Fruit fly (Drosophila melanogaster) whole organism, adult: ENCODE data around the gene CG13654.

Experiments used
- CG11617 ChIP-seq: fragments of 200-800 bp; sonication (Bioruptor generic); optimal IDR thresholded peaks from 2 replicates; lab custom pipeline; 2017; ENCODE audit warnings: mild to moderate bottlenecking, missing biosample characterization, missing genetic modification reagents, missing genetic modification characterization
- CG12768 ChIP-seq: fragments of 200-800 bp; sonication (Bioruptor generic); optimal IDR thresholded peaks from 2 replicates; lab custom pipeline; 2017; ENCODE audit warnings: missing biosample characterization, missing genetic modification characterization, mild to moderate bottlenecking, moderate library complexity, missing genetic modification reagents
- CG14711 ChIP-seq: fragments of 200-800 bp; sonication (Bioruptor generic); optimal IDR thresholded peaks from 2 replicates; lab custom pipeline; 2018; ENCODE audit warnings: missing biosample characterization, mild to moderate bottlenecking, missing genetic modification characterization, moderate library complexity
- CG1620 ChIP-seq: fragments of 200-800 bp; sonication (Bioruptor generic); optimal IDR thresholded peaks from 2 replicates; lab custom pipeline; 2016; ENCODE audit warnings: missing biosample characterization, missing genetic modification characterization
- CG33017 ChIP-seq: fragments of 200-800 bp; sonication (Bioruptor generic); optimal IDR thresholded peaks from 2 replicates; lab custom pipeline; 2018; ENCODE audit warnings: missing biosample characterization, mild to moderate bottlenecking, missing genetic modification characterization, moderate library complexity
- CG5204 ChIP-seq: fragments of 200-800 bp; sonication (Bioruptor generic); optimal IDR thresholded peaks from 2 replicates; lab custom pipeline; 2016; ENCODE audit warnings: missing biosample characterization, missing genetic modification characterization
- CG7045 ChIP-seq: fragments of 200-800 bp; sonication (Bioruptor generic); optimal IDR thresholded peaks from 2 replicates; lab custom pipeline; 2017; ENCODE audit warnings: missing biosample characterization, mild to moderate bottlenecking, missing genetic modification characterization
- CG7101 ChIP-seq: fragments of 200-800 bp; sonication (Bioruptor generic); optimal IDR thresholded peaks from 2 replicates; lab custom pipeline; 2018; ENCODE audit warnings: missing biosample characterization, mild to moderate bottlenecking, missing genetic modification characterization, moderate library complexity
- Clk ChIP-seq: fragments of 200-800 bp; sonication (Bioruptor generic); optimal IDR thresholded peaks from 2 replicates; lab custom pipeline; 2017; ENCODE audit warnings: missing biosample characterization, missing genetic modification characterization
- Crg-1 ChIP-seq: fragments of 200-800 bp; sonication (Bioruptor generic); optimal IDR thresholded peaks from 2 replicates; lab custom pipeline; 2016; ENCODE audit warnings: missing biosample characterization, missing genetic modification characterization
- Hr96 ChIP-seq: fragments of 200-800 bp; sonication (Bioruptor generic); optimal IDR thresholded peaks from 2 replicates; lab custom pipeline; 2016; ENCODE audit warnings: missing biosample characterization, missing genetic modification characterization
- Mnt ChIP-seq: fragments of 200-800 bp; sonication (Bioruptor generic); optimal IDR thresholded peaks from 2 replicates; lab custom pipeline; 2016; ENCODE audit warnings: missing biosample characterization, mild to moderate bottlenecking, missing genetic modification characterization
- bab1 ChIP-seq: fragments of 200-800 bp; sonication (Bioruptor generic); optimal IDR thresholded peaks from 3 replicates; lab custom pipeline; 2019; ENCODE audit warnings: missing biosample characterization, mild to moderate bottlenecking, missing genetic modification characterization, moderate library complexity
- cic ChIP-seq: fragments of 200-800 bp; sonication (Bioruptor generic); optimal IDR thresholded peaks from 2 replicates; lab custom pipeline; 2017; ENCODE audit warnings: missing biosample characterization, mild to moderate bottlenecking, missing genetic modification characterization, moderate library complexity
- cnc ChIP-seq, 2 experiments: fragments of >200 bp; optimal IDR thresholded peaks; 2 replicates each; lab custom pipeline; 2017
- kay ChIP-seq: fragments of 200-800 bp; sonication (Bioruptor generic); peaks from one replicate; lab custom pipeline; 2016; ENCODE audit warnings: missing biosample characterization, missing genetic modification characterization, borderline replicate concordance
- ovo ChIP-seq: fragments of 200-800 bp; sonication (Bioruptor generic); optimal IDR thresholded peaks from 2 replicates; lab custom pipeline; 2016; ENCODE audit warnings: missing biosample characterization, missing genetic modification characterization
- pad ChIP-seq: fragments of 200-800 bp; sonication (Bioruptor generic); optimal IDR thresholded peaks from 3 replicates; lab custom pipeline; 2017; ENCODE audit warnings: missing biosample characterization, missing genetic modification characterization, mild to moderate bottlenecking, moderate library complexity, missing genetic modification reagents
- tj ChIP-seq: fragments of 200-800 bp; sonication (Bioruptor generic); optimal IDR thresholded peaks from 3 replicates; lab custom pipeline; 2017; ENCODE audit warnings: missing biosample characterization, mild to moderate bottlenecking, missing genetic modification characterization, moderate library complexity
- toe ChIP-seq: fragments of 200-800 bp; sonication (Bioruptor generic); optimal IDR thresholded peaks from 2 replicates; lab custom pipeline; 2016; ENCODE audit warnings: missing biosample characterization, missing genetic modification characterization

The CG13654 gene

dm6 chr3R:25172353-25172752 lies 27.3 kb upstream of the CG13654 start:
- no peak for TF ChIP-seq CG1620
- TF ChIP-seq bab1 (GFP tag; lab: Kevin White, UChicago): no peak
- TF ChIP-seq Mnt (GFP tag; lab: Kevin White, UChicago): no peak
- no peak for TF ChIP-seq CG33017 (tag; lab: Kevin White, UChicago)
- no peak for TF ChIP-seq CG5204 (GFP tag; lab: Kevin White, UChicago)
- TF ChIP-seq CG12768: no peak
- no peak for TF ChIP-seq CG14711 (tag; lab: Kevin White, UChicago)
- no peak for TF ChIP-seq cic (GFP tag; lab: Kevin White, UChicago)
- TF ChIP-seq cnc (optimal IDR thresholded peaks at IDR 0.05; lab: Kevin White, UChicago): no peak
- no peak for TF ChIP-seq tj
- no peak for TF ChIP-seq pad (GFP tag; lab: Kevin White, UChicago)
- no peak for TF ChIP-seq kay (GFP tag; lab: Kevin White, UChicago)
- no peak for TF ChIP-seq Clk (GFP tag; lab: Kevin White, UChicago)
- TF ChIP-seq Crg-1: no peak

DNA sequence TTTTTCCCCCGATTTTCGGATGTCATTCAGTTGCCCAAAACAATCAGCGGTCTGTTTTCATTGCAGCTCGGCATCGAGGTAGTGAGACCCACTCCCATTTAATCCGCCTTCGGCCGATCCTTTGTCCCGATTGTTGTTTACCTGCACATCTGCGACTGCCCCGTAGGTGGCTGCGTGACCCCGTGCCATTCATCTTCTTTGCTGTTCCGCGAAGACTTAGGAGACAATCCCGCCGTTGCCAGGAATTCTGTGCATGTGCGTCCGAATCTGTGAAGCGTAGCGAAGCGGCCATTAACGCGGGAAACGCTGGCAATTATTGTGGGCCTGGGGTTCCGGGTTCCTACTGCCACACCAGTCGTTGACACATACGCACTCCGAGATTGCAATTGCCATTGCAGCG lies 26.6 kb upstream of the CG13654 start:
- TF ChIP-seq bab1 (GFP tag; lab: Kevin White, UChicago) (no peak), CG12768 (no peak), Crg-1 (no peak)

DNA sequence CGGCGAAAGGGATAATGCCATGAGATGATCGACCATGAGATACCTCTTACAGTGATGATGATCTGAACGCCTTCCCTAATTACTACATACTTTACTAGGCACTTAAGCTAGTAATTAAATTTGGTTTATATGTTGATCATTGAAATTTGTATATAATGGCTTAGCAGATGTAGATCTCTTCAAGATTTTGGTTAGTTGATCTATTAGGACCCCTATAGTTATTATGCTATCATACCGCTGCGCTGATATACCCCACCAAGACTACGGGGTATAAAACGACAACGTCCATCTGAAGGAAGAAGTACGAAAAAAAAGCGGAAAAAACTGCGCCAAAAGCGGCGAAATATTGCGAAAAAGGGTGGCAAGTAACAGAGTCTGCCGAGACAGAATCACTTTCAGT lies 25.4 kb upstream of the CG13654 start:
- TF ChIP-seq cnc (optimal IDR thresholded peaks at IDR 0.05; lab: Kevin White, UChicago) (no peak), Mnt (GFP tag; lab: Kevin White, UChicago) (no peak), CG7045 (no peak), pad (GFP tag; lab: Kevin White, UChicago) (no peak), Clk (GFP tag; lab: Kevin White, UChicago) (no peak), cic (GFP tag; lab: Kevin White, UChicago) (no peak), ovo (GFP tag; lab: Kevin White, UChicago) (no peak)

dm6 chr3R:25176517-25176916 lies 23.1 kb upstream of the CG13654 start:
- TF ChIP-seq CG12768 (no peak), Hr96 (no peak), pad (GFP tag; lab: Kevin White, UChicago) (no peak), cic (GFP tag; lab: Kevin White, UChicago) (no peak), ovo (GFP tag; lab: Kevin White, UChicago) (no peak), toe (GFP tag; lab: Kevin White, UChicago) (no peak), CG5204 (GFP tag; lab: Kevin White, UChicago) (no peak), kay (GFP tag; lab: Kevin White, UChicago) (no peak), tj (no peak), CG33017 (tag; lab: Kevin White, UChicago) (no peak), CG7101 (tag; lab: Kevin White, UChicago) (no peak), CG11617 (GFP tag; lab: Kevin White, UChicago) (no peak), bab1 (GFP tag; lab: Kevin White, UChicago) (no peak), CG14711 (tag; lab: Kevin White, UChicago) (no peak)

- TF ChIP-seq CG1620 (no peak), CG7045 (no peak), bab1 (GFP tag; lab: Kevin White, UChicago) (no peak), Clk (GFP tag; lab: Kevin White, UChicago) (no peak), Mnt (GFP tag; lab: Kevin White, UChicago) (no peak), CG12768 (no peak), toe (GFP tag; lab: Kevin White, UChicago) (no peak), CG33017 (tag; lab: Kevin White, UChicago) (no peak), Crg-1 (no peak), CG14711 (tag; lab: Kevin White, UChicago) (no peak), CG11617 (GFP tag; lab: Kevin White, UChicago) (no peak), CG5204 (GFP tag; lab: Kevin White, UChicago) (no peak), Hr96 (no peak), tj (no peak), ovo (GFP tag; lab: Kevin White, UChicago) (no peak), pad (GFP tag; lab: Kevin White, UChicago) (no peak), kay (GFP tag; lab: Kevin White, UChicago) (no peak), cnc (optimal IDR thresholded peaks at IDR 0.05; lab: Kevin White, UChicago) (no peak), CG7101 (tag; lab: Kevin White, UChicago) (no peak), cic (GFP tag; lab: Kevin White, UChicago) (no peak)
Observed at dm6 chr3R:25177429-25177828, 22.2 kb upstream of the CG13654 start.

DNA sequence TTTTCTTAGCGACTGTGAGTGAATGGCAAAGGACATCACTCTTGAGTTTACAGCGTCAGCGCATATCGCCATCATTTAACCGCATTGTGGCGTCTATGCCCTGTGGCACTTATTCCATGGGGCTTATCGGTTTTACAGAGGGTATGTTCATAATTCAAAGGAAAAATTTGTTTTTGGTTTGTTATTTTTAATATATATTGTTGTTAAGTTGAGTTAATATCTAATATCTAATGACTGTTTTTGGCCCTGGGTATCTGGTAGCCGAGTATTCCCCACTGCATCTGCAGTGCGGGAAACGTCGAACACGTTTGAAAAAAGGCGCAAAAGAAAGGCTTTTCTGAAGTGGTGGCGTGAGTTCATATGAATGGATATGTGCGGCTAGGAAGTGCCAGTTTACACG lies 21.1 kb upstream of the CG13654 start:
- TF ChIP-seq Clk (GFP tag; lab: Kevin White, UChicago): no peak
- TF ChIP-seq CG14711 (tag; lab: Kevin White, UChicago): no peak
- no peak for TF ChIP-seq Crg-1
- no peak for TF ChIP-seq tj
- no peak for TF ChIP-seq CG12768
- no peak for TF ChIP-seq pad (GFP tag; lab: Kevin White, UChicago)
- TF ChIP-seq kay (GFP tag; lab: Kevin White, UChicago): no peak
- no peak for TF ChIP-seq Hr96
- TF ChIP-seq CG1620: no peak
- no peak for TF ChIP-seq cnc (optimal IDR thresholded peaks at IDR 0.05; lab: Kevin White, UChicago)
- no peak for TF ChIP-seq CG33017 (tag; lab: Kevin White, UChicago)
- TF ChIP-seq ovo (GFP tag; lab: Kevin White, UChicago): no peak
- TF ChIP-seq bab1 (GFP tag; lab: Kevin White, UChicago): no peak
- TF ChIP-seq CG11617 (GFP tag; lab: Kevin White, UChicago): no peak

DNA sequence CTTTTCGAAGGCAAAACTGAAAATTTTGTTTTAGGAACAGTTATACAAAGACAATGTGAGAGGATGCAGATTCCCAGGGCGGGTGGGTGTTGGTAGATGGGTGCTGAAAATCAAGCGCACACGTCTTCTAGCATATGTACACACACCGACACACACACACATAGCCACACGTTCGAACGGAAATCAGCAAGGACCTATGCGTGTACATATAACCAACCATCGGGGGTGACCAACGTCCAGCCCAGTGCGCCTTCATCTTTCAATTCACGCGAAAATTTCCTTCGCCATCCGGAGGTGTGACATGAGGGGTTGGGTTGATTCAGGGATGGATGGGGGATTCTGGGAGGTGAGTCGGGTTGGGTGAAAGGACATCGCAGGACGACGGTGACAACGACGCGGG lies 18.2 kb upstream of the CG13654 start:
- TF ChIP-seq CG12768 (no peak), CG5204 (GFP tag; lab: Kevin White, UChicago) (no peak), kay (GFP tag; lab: Kevin White, UChicago) (no peak), cic (GFP tag; lab: Kevin White, UChicago) (no peak), CG11617 (GFP tag; lab: Kevin White, UChicago) (no peak), ovo (GFP tag; lab: Kevin White, UChicago) (no peak), CG1620 (no peak), Hr96 (no peak), toe (GFP tag; lab: Kevin White, UChicago) (no peak), pad (GFP tag; lab: Kevin White, UChicago) (no peak), CG7101 (tag; lab: Kevin White, UChicago) (no peak), Crg-1 (no peak), CG7045 (no peak)
